Fruit fly (Drosophila melanogaster): ENCODE data around the gene CG43373.

The CG43373 gene

dm6 chr3L:16477730-16478129 is 65.4 kb downstream of the CG43373 start:
- TF ChIP-seq HLH106 (tag; optimal IDR thresholded peaks at IDR 0.05) (no peak), Myc (optimal IDR thresholded peaks at IDR 0.05) (no peak), Hr83 (GFP tag; optimal IDR thresholded peaks at IDR 0.05; ENCODE audit: poor library complexity, severe bottlenecking) (peak; percentile 23), brk (GFP tag; optimal IDR thresholded peaks at IDR 0.05) (no peak), sage (GFP tag; optimal IDR thresholded peaks at IDR 0.05) (no peak), N (GFP tag; optimal IDR thresholded peaks at IDR 0.05) (no peak), Hr78 (GFP tag; optimal IDR thresholded peaks at IDR 0.05) (no peak)

dm6 chr3L:16477134-16477702 is 66.0 kb downstream of the CG43373 start:
- TF ChIP-seq CrebA (GFP tag; optimal IDR thresholded peaks at IDR 0.05; ENCODE audit: borderline replicate concordance) = peak; percentile 73
- TF ChIP-seq Abd-B (GFP tag; optimal IDR thresholded peaks at IDR 0.05) = no peak
- no peak for TF ChIP-seq Hr83 (GFP tag; optimal IDR thresholded peaks at IDR 0.05; ENCODE audit: poor library complexity, severe bottlenecking)
- TF ChIP-seq Dfd (GFP tag; optimal IDR thresholded peaks at IDR 0.05) = peak; percentile 37

DNA sequence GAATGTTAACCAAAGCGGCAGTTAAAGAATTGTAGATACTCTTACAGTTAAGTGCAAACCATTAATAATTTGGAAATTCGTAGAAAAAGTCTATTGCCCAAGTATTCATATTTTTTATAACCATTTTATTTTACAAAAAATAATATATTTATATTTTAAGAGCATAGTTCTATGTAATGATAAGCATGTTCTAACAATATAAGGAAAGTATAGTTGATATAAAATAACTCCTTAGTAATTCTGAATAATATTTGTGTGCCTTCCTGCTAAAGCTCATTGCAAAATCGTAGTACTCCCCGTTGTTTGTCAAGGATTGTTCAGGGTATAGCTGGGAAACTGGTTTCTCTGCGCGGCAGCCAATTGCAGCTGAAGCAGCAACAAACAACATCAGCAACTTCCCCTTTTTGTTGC is 66.5 kb downstream of the CG43373 start:
- TF ChIP-seq dmrt93B (GFP tag; optimal IDR thresholded peaks at IDR 0.05) (peak; percentile 69), brk (GFP tag; optimal IDR thresholded peaks at IDR 0.05) (peak; percentile 32), CG9705 (GFP tag; optimal IDR thresholded peaks at IDR 0.05) (peak; percentile 51), rgr (GFP tag; optimal IDR thresholded peaks at IDR 0.05) (peak; percentile 70), HLH106 (tag; optimal IDR thresholded peaks at IDR 0.05) (peak; percentile 83), Hr83 (GFP tag; optimal IDR thresholded peaks at IDR 0.05; ENCODE audit: poor library complexity, severe bottlenecking) (no peak), woc (GFP tag; optimal IDR thresholded peaks at IDR 0.05) (peak; percentile 70), Hnf4 (GFP tag; optimal IDR thresholded peaks at IDR 0.05) (peak; percentile 36), h (GFP tag; optimal IDR thresholded peaks at IDR 0.05) (peak; percentile 54), OdsH (GFP tag; optimal IDR thresholded peaks at IDR 0.05) (peak; percentile 69), foxo (GFP tag; optimal IDR thresholded peaks at IDR 0.05) (peak in 1 of 2 experiments; percentile 77), br (GFP tag; optimal IDR thresholded peaks at IDR 0.05) (no peak), Sp1 (GFP tag; optimal IDR thresholded peaks at IDR 0.05) (peak; percentile 89), Mio (GFP tag; optimal IDR thresholded peaks at IDR 0.05) (no peak), jim (GFP tag; optimal IDR thresholded peaks at IDR 0.05) (no peak), lola (GFP tag; optimal IDR thresholded peaks at IDR 0.05) (no peak), Abd-B (GFP tag; optimal IDR thresholded peaks at IDR 0.05) (no peak), ey (GFP tag; optimal IDR thresholded peaks at IDR 0.05) (peak; percentile 41), Rel (GFP tag; optimal IDR thresholded peaks at IDR 0.05) (no peak), Rel (tag; optimal IDR thresholded peaks at IDR 0.05) (peak; percentile 20), psq (GFP tag; optimal IDR thresholded peaks at IDR 0.05) (peak; percentile 83), Jra (GFP tag; optimal IDR thresholded peaks at IDR 0.05) (no peak), fru (GFP tag; optimal IDR thresholded peaks at IDR 0.05) (peak; percentile 62)

DNA sequence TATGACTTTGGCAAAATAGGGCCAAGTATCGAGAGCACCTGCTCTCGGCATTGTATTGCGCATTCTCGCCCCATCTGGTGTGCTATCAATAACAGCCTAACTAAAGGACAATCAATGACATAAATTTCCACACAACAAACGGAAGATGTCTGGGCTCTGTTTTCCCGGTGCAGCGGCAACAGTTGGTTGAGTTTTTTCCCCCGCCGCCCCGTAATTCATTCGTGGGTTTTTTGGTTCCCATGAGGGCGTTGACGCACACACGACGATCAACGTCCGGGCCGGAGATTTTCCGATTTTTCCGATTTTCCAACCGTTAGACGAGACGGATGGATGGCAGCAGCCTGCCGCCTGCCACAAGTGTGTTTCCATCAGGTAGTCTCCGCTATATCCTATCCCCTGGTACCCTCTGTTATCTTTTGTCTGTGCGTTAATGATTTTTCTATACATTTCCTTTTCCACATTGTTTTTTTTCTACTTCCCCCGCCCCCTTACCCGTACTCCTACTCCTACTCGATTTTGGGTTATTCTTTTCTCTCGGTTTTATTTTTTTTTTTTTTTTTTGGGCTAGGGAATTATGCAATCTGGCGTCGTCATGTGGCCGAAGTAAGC is 67.5 kb downstream of the CG43373 start:
- TF ChIP-seq OdsH (GFP tag; optimal IDR thresholded peaks at IDR 0.05) = no peak
- no peak for TF ChIP-seq Vsx2 (GFP tag; optimal IDR thresholded peaks at IDR 0.05; ENCODE audit: partially characterized antibody)
- TF ChIP-seq Mio (GFP tag; optimal IDR thresholded peaks at IDR 0.05) = no peak
- no peak for TF ChIP-seq h (GFP tag; optimal IDR thresholded peaks at IDR 0.05)
- no peak for TF ChIP-seq Abd-B (GFP tag; optimal IDR thresholded peaks at IDR 0.05)
- TF ChIP-seq lola (GFP tag; optimal IDR thresholded peaks at IDR 0.05) = no peak
- TF ChIP-seq sage (GFP tag; optimal IDR thresholded peaks at IDR 0.05) = no peak
- no peak for TF ChIP-seq Dfd (GFP tag; optimal IDR thresholded peaks at IDR 0.05)
- no peak for TF ChIP-seq dmrt93B (GFP tag; optimal IDR thresholded peaks at IDR 0.05)
- TF ChIP-seq pan (optimal IDR thresholded peaks at IDR 0.05) = no peak
- no peak for TF ChIP-seq Dif (GFP tag; optimal IDR thresholded peaks at IDR 0.05; ENCODE audit: partially characterized antibody)

- TF ChIP-seq OdsH (GFP tag; optimal IDR thresholded peaks at IDR 0.05) (peak; percentile 17), GATAd (GFP tag; optimal IDR thresholded peaks at IDR 0.05) (no peak), psq (GFP tag; optimal IDR thresholded peaks at IDR 0.05) (no peak), foxo (GFP tag; optimal IDR thresholded peaks at IDR 0.05) (peak in 1 of 2 experiments; percentile 13), fru (GFP tag; optimal IDR thresholded peaks at IDR 0.05) (no peak), rgr (GFP tag; optimal IDR thresholded peaks at IDR 0.05) (no peak), tai (GFP tag; optimal IDR thresholded peaks at IDR 0.05) (no peak), dl (GFP tag; optimal IDR thresholded peaks at IDR 0.05; ENCODE audit: insufficient read depth in 1 of 2, partially characterized antibody in 2 of 2) (no peak), jim (GFP tag; optimal IDR thresholded peaks at IDR 0.05) (no peak), br (GFP tag; optimal IDR thresholded peaks at IDR 0.05) (no peak), Hnf4 (GFP tag; optimal IDR thresholded peaks at IDR 0.05) (no peak)
Observed at dm6 chr3L:16474130-16474529, 69.0 kb downstream of the CG43373 start.

Data from whole organism, wandering third instar larva.